Worm (Caenorhabditis elegans) whole organism, L2 larva: Measurements from ENCODE around the gene mrps-22.

Source experiments
- C34F6.9 ChIP-seq: fragments of 150-350 bp; optimal IDR thresholded peaks from 2 replicates; lab custom pipeline; 2014; ENCODE audit warnings: missing biosample characterization, missing genetic modification characterization
- F13H6.1 ChIP-seq: sonication (generic microtip); optimal IDR thresholded peaks from 2 replicates; lab custom pipeline; 2016; ENCODE audit warnings: missing genetic modification characterization, missing compliant biosample characterization
- R02D3.7 ChIP-seq: fragments of 150-350 bp; optimal IDR thresholded peaks from 2 replicates; lab custom pipeline; 2014; ENCODE audit warnings: missing biosample characterization, missing genetic modification characterization
- Y55F3AM.14 ChIP-seq: fragments of 200-800 bp; sonication (Bioruptor generic); optimal IDR thresholded peaks from 2 replicates; lab custom pipeline; 2018; ENCODE audit warnings: mild to moderate bottlenecking, missing genetic modification characterization, missing compliant biosample characterization
- ZK546.5 ChIP-seq: sonication (generic microtip); optimal IDR thresholded peaks from 2 replicates; lab custom pipeline; 2017; ENCODE audit warnings: missing biosample characterization, missing genetic modification characterization
- alr-1 ChIP-seq: fragments of 150-350 bp; optimal IDR thresholded peaks from 2 replicates; lab custom pipeline; 2014; ENCODE audit warnings: missing biosample characterization, missing genetic modification characterization
- aly-2 ChIP-seq: fragments of 150-350 bp; optimal IDR thresholded peaks from 2 replicates; lab custom pipeline; 2014; ENCODE audit warnings: missing biosample characterization, missing genetic modification characterization
- ama-1 ChIP-seq: fragments of 150-350 bp; optimal IDR thresholded peaks from 2 replicates; lab custom pipeline; 2018; ENCODE audit warnings: inconsistent platforms
- blmp-1 ChIP-seq: sonication (generic microtip); optimal IDR thresholded peaks from 2 replicates; lab custom pipeline; 2017; ENCODE audit warnings: missing genetic modification characterization, mild to moderate bottlenecking, missing compliant biosample characterization, antibody characterized with exemption, moderate library complexity; ENCODE audit not compliant: insufficient read depth
- ceh-16 ChIP-seq: fragments of 150-350 bp; optimal IDR thresholded peaks from 2 replicates; lab custom pipeline; 2014; ENCODE audit warnings: missing biosample characterization, missing genetic modification characterization
- ceh-82 ChIP-seq: fragments of 150-350 bp; optimal IDR thresholded peaks from 2 replicates; lab custom pipeline; 2014; ENCODE audit warnings: missing biosample characterization, missing genetic modification characterization
- crh-2 ChIP-seq: sonication (generic microtip); optimal IDR thresholded peaks from 2 replicates; lab custom pipeline; 2017; ENCODE audit warnings: missing biosample characterization, missing genetic modification characterization
- dmd-4 ChIP-seq: sonication (generic microtip); optimal IDR thresholded peaks from 2 replicates; lab custom pipeline; 2017; ENCODE audit warnings: missing biosample characterization, missing genetic modification characterization
- egl-27 ChIP-seq: sonication (generic microtip); optimal IDR thresholded peaks from 3 replicates; lab custom pipeline; 2017; ENCODE audit warnings: missing biosample characterization, missing genetic modification reagents, missing genetic modification characterization
- elt-1 ChIP-seq: fragments of 150-350 bp; optimal IDR thresholded peaks from 2 replicates; lab custom pipeline; 2014; ENCODE audit warnings: missing biosample characterization, missing genetic modification characterization
- elt-3 ChIP-seq: sonication (generic microtip); optimal IDR thresholded peaks from 2 replicates; lab custom pipeline; 2017; ENCODE audit warnings: missing biosample characterization, missing genetic modification characterization
- fos-1 ChIP-seq: fragments of 150-350 bp; optimal IDR thresholded peaks from 2 replicates; lab custom pipeline; 2014; ENCODE audit warnings: missing biosample characterization, missing genetic modification characterization
- gmeb-1 ChIP-seq: fragments of 150-350 bp; optimal IDR thresholded peaks from 2 replicates; lab custom pipeline; 2014; ENCODE audit warnings: missing biosample characterization, missing genetic modification characterization
- lin-11 ChIP-seq: fragments of 150-350 bp; sonication (generic microtip); optimal IDR thresholded peaks from 2 replicates; lab custom pipeline; 2014; ENCODE audit warnings: missing biosample characterization, missing genetic modification characterization, inconsistent platforms, mixed read lengths
- lin-13 ChIP-seq: fragments of 150-350 bp; optimal IDR thresholded peaks from 2 replicates; lab custom pipeline; 2014; ENCODE audit warnings: missing biosample characterization, missing genetic modification reagents, missing genetic modification characterization
- lin-39 ChIP-seq: fragments of 150-350 bp; optimal IDR thresholded peaks from 2 replicates; lab custom pipeline; 2014; ENCODE audit warnings: missing biosample characterization, missing genetic modification reagents, missing genetic modification characterization
- lsy-2 ChIP-seq, 2 experiments: fragments of 150-350 bp in 1 of 2; sonication (generic microtip) in 1 of 2; optimal IDR thresholded peaks; 2 replicates each; lab custom pipeline; 2014 to 2017; ENCODE audit warnings: missing biosample characterization in 2 of 2, missing genetic modification characterization in 2 of 2
- mab-5 ChIP-seq: fragments of 150-350 bp; optimal IDR thresholded peaks from 2 replicates; lab custom pipeline; 2014; ENCODE audit warnings: missing biosample characterization, missing genetic modification characterization
- mbf-1 ChIP-seq: sonication (generic microtip); optimal IDR thresholded peaks from 2 replicates; lab custom pipeline; 2017; ENCODE audit warnings: missing biosample characterization, missing genetic modification characterization
- mdl-1 ChIP-seq, 2 experiments: fragments of 150-350 bp in 1 of 2; sonication (generic microtip) in 1 of 2; optimal IDR thresholded peaks; 2 replicates each; lab custom pipeline; 2017; ENCODE audit warnings: missing biosample characterization in 2 of 2, missing genetic modification characterization in 2 of 2
- nhr-10 ChIP-seq: sonication (generic microtip); optimal IDR thresholded peaks from 2 replicates; lab custom pipeline; 2017; ENCODE audit warnings: missing biosample characterization, missing genetic modification characterization
- nhr-11 ChIP-seq: fragments of 150-350 bp; optimal IDR thresholded peaks from 2 replicates; lab custom pipeline; 2014; ENCODE audit warnings: missing biosample characterization, missing genetic modification characterization
- nhr-12 ChIP-seq: fragments of 150-350 bp; optimal IDR thresholded peaks from 2 replicates; lab custom pipeline; 2014; ENCODE audit warnings: missing biosample characterization, missing genetic modification characterization
- nhr-129 ChIP-seq: fragments of 150-350 bp; optimal IDR thresholded peaks from 2 replicates; lab custom pipeline; 2014; ENCODE audit warnings: missing biosample characterization, missing genetic modification characterization
- nhr-21 ChIP-seq: fragments of 150-350 bp; optimal IDR thresholded peaks from 2 replicates; lab custom pipeline; 2014; ENCODE audit warnings: missing biosample characterization, missing genetic modification characterization
- nhr-23 ChIP-seq: fragments of 150-350 bp; optimal IDR thresholded peaks from 2 replicates; lab custom pipeline; 2014; ENCODE audit warnings: missing biosample characterization, missing genetic modification reagents, missing genetic modification characterization
- nhr-237 ChIP-seq: fragments of 150-350 bp; optimal IDR thresholded peaks from 2 replicates; lab custom pipeline; 2014; ENCODE audit warnings: missing biosample characterization, missing genetic modification characterization
- nhr-25 ChIP-seq: fragments of 150-350 bp; sonication (generic microtip); optimal IDR thresholded peaks from 3 replicates; lab custom pipeline; 2014; ENCODE audit warnings: missing biosample characterization, missing genetic modification characterization
- nhr-6 ChIP-seq: fragments of 150-350 bp; optimal IDR thresholded peaks from 2 replicates; lab custom pipeline; 2014; ENCODE audit warnings: missing biosample characterization, missing genetic modification characterization
- nhr-77 ChIP-seq: fragments of 150-350 bp; optimal IDR thresholded peaks from 2 replicates; lab custom pipeline; 2014; ENCODE audit warnings: missing biosample characterization, missing genetic modification characterization
- peb-1 ChIP-seq: fragments of 150-350 bp; optimal IDR thresholded peaks from 2 replicates; lab custom pipeline; 2014; ENCODE audit warnings: missing biosample characterization, missing genetic modification characterization
- sem-4 ChIP-seq: fragments of 150-350 bp; optimal IDR thresholded peaks from 2 replicates; lab custom pipeline; 2014; ENCODE audit warnings: missing biosample characterization, missing genetic modification reagents, missing genetic modification characterization
- skn-1 ChIP-seq: sonication (generic microtip); optimal IDR thresholded peaks from 2 replicates; lab custom pipeline; 2017; ENCODE audit warnings: missing biosample characterization, missing genetic modification characterization
- sma-3 ChIP-seq: sonication (generic microtip); optimal IDR thresholded peaks from 2 replicates; lab custom pipeline; 2016; ENCODE audit warnings: missing genetic modification reagents, missing genetic modification characterization, missing compliant biosample characterization
- sma-9 ChIP-seq, 2 experiments: fragments of 150-350 bp in 1 of 2; sonication (generic microtip) in 1 of 2; optimal IDR thresholded peaks; 2 replicates each; lab custom pipeline; 2014 to 2016; ENCODE audit warnings: missing genetic modification characterization in 2 of 2, mild to moderate bottlenecking in 1 of 2, missing biosample characterization in 1 of 2, missing compliant biosample characterization in 1 of 2, missing genetic modification reagents in 1 of 2, moderate library complexity in 1 of 2
- snpc-4 ChIP-seq: fragments of 150-350 bp; optimal IDR thresholded peaks from 2 replicates; lab custom pipeline; 2014; ENCODE audit warnings: missing biosample characterization, missing genetic modification characterization
- unc-39 ChIP-seq: fragments of 150-350 bp; optimal IDR thresholded peaks from 2 replicates; lab custom pipeline; 2014; ENCODE audit warnings: missing biosample characterization, missing genetic modification characterization
- unc-55 ChIP-seq: fragments of 150-350 bp; sonication (generic microtip); optimal IDR thresholded peaks from 3 replicates; lab custom pipeline; 2014; ENCODE audit warnings: missing biosample characterization, missing genetic modification reagents, missing genetic modification characterization
- unc-62 ChIP-seq: fragments of 150-350 bp; optimal IDR thresholded peaks from 2 replicates; lab custom pipeline; 2014; ENCODE audit warnings: missing biosample characterization, missing genetic modification reagents, missing genetic modification characterization
- zag-1 ChIP-seq: fragments of 150-350 bp; optimal IDR thresholded peaks from 2 replicates; lab custom pipeline; 2014; ENCODE audit warnings: missing biosample characterization, missing genetic modification characterization
- ztf-1 ChIP-seq: fragments of 200-800 bp; sonication (Bioruptor generic); conservative IDR thresholded peaks from 2 replicates; pipeline ENCODE4 v1.3.6; 2022; ENCODE audit warnings: missing genetic modification characterization, missing compliant biosample characterization
- ztf-11 ChIP-seq: sonication (generic microtip); optimal IDR thresholded peaks from 2 replicates; lab custom pipeline; 2017; ENCODE audit warnings: missing biosample characterization, missing genetic modification characterization
- ztf-4 ChIP-seq: fragments of 150-350 bp; optimal IDR thresholded peaks from 2 replicates; lab custom pipeline; 2014; ENCODE audit warnings: missing biosample characterization, missing genetic modification characterization

mrps-22 gene

ce11 chrII:10559671-10560184, 22.7 kb upstream of the mrps-22 start:
- peak; percentile 13 for TF ChIP-seq nhr-6 (tag; lab: Kevin White, UChicago)
- peak; percentile 23 for TF ChIP-seq nhr-21 (tag; lab: Kevin White, UChicago)
- peak; percentile 4 for TF ChIP-seq fos-1 (tag; lab: Kevin White, UChicago)
- no peak for TF ChIP-seq nhr-25 (tag; lab: Kevin White, UChicago)
- peak; percentile 7 for TF ChIP-seq ama-1 (lab: Kevin White, UChicago)
- no peak for TF ChIP-seq ztf-1 (GFP tag; lab: Robert Waterston, UW)

- TF ChIP-seq unc-55 (peak; percentile 100), snpc-4 (tag; lab: Kevin White, UChicago) (peak; percentile 95), zag-1 (tag; lab: Kevin White, UChicago) (peak; percentile 100), ztf-11 (peak; percentile 87), egl-27 (tag; lab: Kevin White, UChicago) (peak; percentile 100), ceh-16 (tag; lab: Kevin White, UChicago) (peak; percentile 100), nhr-237 (peak; percentile 93), lin-13 (GFP tag; lab: Kevin White, UChicago) (peak; percentile 100), nhr-6 (tag; lab: Kevin White, UChicago) (peak; percentile 100), mab-5 (peak; percentile 98), blmp-1 (tag; lab: Kevin White, UChicago) (peak; percentile 97), sma-9 (GFP tag; optimal IDR thresholded peaks at IDR 0.05; lab: Kevin White, UChicago) (peak; percentile 100), sma-9 (tag; optimal IDR thresholded peaks at IDR 0.05; lab: Kevin White, UChicago) (peak; percentile 49), ztf-1 (GFP tag; lab: Robert Waterston, UW) (peak; percentile 99; the same call in 1 of the 2 replicates), lin-39 (peak; percentile 99), ama-1 (lab: Kevin White, UChicago) (peak; percentile 97), ZK546.5 (tag; lab: Kevin White, UChicago) (peak; percentile 93), gmeb-1 (tag; lab: Kevin White, UChicago) (peak; percentile 100), unc-39 (tag; lab: Kevin White, UChicago) (peak; percentile 57), nhr-11 (tag; lab: Kevin White, UChicago) (peak; percentile 98), unc-62 (peak; percentile 98), C34F6.9 (peak; percentile 100), nhr-77 (tag; lab: Kevin White, UChicago) (peak; percentile 99), nhr-21 (tag; lab: Kevin White, UChicago) (peak; percentile 100), dmd-4 (tag; lab: Kevin White, UChicago) (peak; percentile 78), nhr-23 (tag; lab: Kevin White, UChicago) (peak; percentile 62), nhr-25 (tag; lab: Kevin White, UChicago) (peak; percentile 100), F13H6.1 (tag; lab: Kevin White, UChicago) (peak; percentile 100), ceh-82 (peak; percentile 98), Y55F3AM.14 (GFP tag; lab: Kevin White, UChicago) (peak; percentile 99), elt-1 (tag; lab: Kevin White, UChicago) (peak; percentile 47), mdl-1 (tag; optimal IDR thresholded peaks at IDR 0.05; lab: Kevin White, UChicago) (peak; percentile 39 to 97), alr-1 (tag; lab: Kevin White, UChicago) (no peak), crh-2 (peak; percentile 100), ztf-4 (tag; lab: Kevin White, UChicago) (peak; percentile 100), R02D3.7 (tag; lab: Kevin White, UChicago) (peak; percentile 91), lsy-2 (tag; optimal IDR thresholded peaks at IDR 0.05; lab: Kevin White, UChicago) (peak; percentile 98 to 99), nhr-10 (tag; lab: Kevin White, UChicago) (peak; percentile 95), elt-3 (tag; lab: Kevin White, UChicago) (no peak), peb-1 (peak; percentile 55), aly-2 (tag; lab: Kevin White, UChicago) (peak; percentile 81), mbf-1 (peak; percentile 70), sma-3 (GFP tag; lab: Kevin White, UChicago) (peak; percentile 100), skn-1 (tag; lab: Kevin White, UChicago) (peak; percentile 100), nhr-12 (tag; lab: Kevin White, UChicago) (peak; percentile 84), nhr-129 (peak; percentile 99), fos-1 (tag; lab: Kevin White, UChicago) (peak; percentile 100), sem-4 (tag; lab: Kevin White, UChicago) (peak; percentile 100), lin-11 (tag; lab: Kevin White, UChicago) (peak; percentile 98)
Measured at ce11 chrII:10563368-10563767, 19.1 kb upstream of the mrps-22 start, which contains the start of gene cdc-48.1. TSS of gene cdc-48.1 (minus strand) at chrII:10563407.
